Worm (Caenorhabditis elegans) whole organism, dauer: ENCODE data around the gene T24C12.3.

Experiments used
- unc-62 ChIP-seq: sonication (generic microtip); optimal IDR thresholded peaks from 2 replicates; lab custom pipeline; 2017; ENCODE audit warnings: missing biosample characterization, missing genetic modification reagents, missing genetic modification characterization

Gene T24C12.3

ce11 chrX:2214454-2214853 is 10.8 kb upstream of the T24C12.3 start:
- no peak for TF ChIP-seq unc-62 (GFP tag; lab: Kevin White, UChicago)

ce11 chrX:2213400-2214362 is 10.0 kb upstream of the T24C12.3 start:
- TF ChIP-seq unc-62 (GFP tag; lab: Kevin White, UChicago), result no peak

ce11 chrX:2212712-2213111 is 9.0 kb upstream of the T24C12.3 start:
- no peak for TF ChIP-seq unc-62 (GFP tag; lab: Kevin White, UChicago)

ce11 chrX:2212141-2212540 is 8.4 kb upstream of the T24C12.3 start:
- no peak for TF ChIP-seq unc-62 (GFP tag; lab: Kevin White, UChicago)

ce11 chrX:2210751-2211150 is 7.1 kb upstream of the T24C12.3 start, which contains the start of gene peb-1:
TSS of gene peb-1 (plus strand) at chrX:2211051.
- TF ChIP-seq unc-62 (GFP tag; lab: Kevin White, UChicago), result no peak

ce11 chrX:2210164-2210563 is 6.5 kb upstream of the T24C12.3 start:
- no peak for TF ChIP-seq unc-62 (GFP tag; lab: Kevin White, UChicago)

- no peak for TF ChIP-seq unc-62 (GFP tag; lab: Kevin White, UChicago)
Measured at ce11 chrX:2208391-2208790, 4.7 kb upstream of the T24C12.3 start.

- no peak for TF ChIP-seq unc-62 (GFP tag; lab: Kevin White, UChicago)
Measured at ce11 chrX:2204963-2205362, 1.3 kb upstream of the T24C12.3 start, which contains the start of gene T24C12.4. TSS of gene T24C12.4 (minus strand) at chrX:2205063.

ce11 chrX:2199140-2199539 is 4.6 kb downstream of the T24C12.3 start, which contains the start of gene T24C12.1:
TSS of gene T24C12.1 (plus strand) at chrX:2199440.
- TF ChIP-seq unc-62 (GFP tag; lab: Kevin White, UChicago), result no peak

ce11 chrX:2197444-2197843 is 6.2 kb downstream of the T24C12.3 start:
- TF ChIP-seq unc-62 (GFP tag; lab: Kevin White, UChicago), result no peak

- TF ChIP-seq unc-62 (GFP tag; lab: Kevin White, UChicago), result no peak
Measured at ce11 chrX:2191925-2192554, 11.7 kb downstream of the T24C12.3 start, which contains the start of gene gap-1. TSS of gene gap-1 (plus strand) at chrX:2192504.

- no peak for TF ChIP-seq unc-62 (GFP tag; lab: Kevin White, UChicago)
Measured at ce11 chrX:2190740-2191139, 13.0 kb downstream of the T24C12.3 start.

- no peak for TF ChIP-seq unc-62 (GFP tag; lab: Kevin White, UChicago)
Measured at ce11 chrX:2188885-2189284, 14.8 kb downstream of the T24C12.3 start.

- no peak for TF ChIP-seq unc-62 (GFP tag; lab: Kevin White, UChicago)
Measured at ce11 chrX:2180588-2180987, 23.1 kb downstream of the T24C12.3 start, which contains the start of gene F48B9.1. TSS of gene F48B9.1 (plus strand) at chrX:2180888.

ce11 chrX:2178410-2178944 is 25.2 kb downstream of the T24C12.3 start:
- TF ChIP-seq unc-62 (GFP tag; lab: Kevin White, UChicago), result no peak
